Worm (Caenorhabditis elegans): ENCODE measurements around the gene K02E7.4.
"Not testable (repeated sequence)": the region's sequence is repeated elsewhere in the genome, so short reads cannot be mapped to it uniquely, and the experiment has no call there.

The K02E7.4 gene

ce11 chrII:1072106-1072505 is at the start of gene K02E7.4:
Gene K02E7.4, plus strand, starts transcription at chrII:1072406.
- TF ChIP-seq ama-1 (optimal IDR thresholded peaks at IDR 0.05): no peak
- no peak for TF ChIP-seq hlh-13 (GFP tag; optimal IDR thresholded peaks at IDR 0.05)
- no peak for TF ChIP-seq K09A11.1 (tag; optimal IDR thresholded peaks at IDR 0.05; ENCODE audit: insufficient read depth)

- not testable (repeated sequence) for TF ChIP-seq sdc-2, pha-4, rnt-1 (tag; optimal IDR thresholded peaks at IDR 0.05)
Observed at ce11 chrII:1024684-1025083, 47.5 kb upstream of the K02E7.4 start, which contains the start of gene btb-11. Gene btb-11, minus strand, starts transcription at chrII:1024784.

ce11 chrII:1026670-1027069 is 45.5 kb upstream of the K02E7.4 start, which contains the start of gene M01D1.12:
Gene M01D1.12, plus strand, starts transcription at chrII:1026970.
- no peak for TF ChIP-seq ttx-3 (tag; optimal IDR thresholded peaks at IDR 0.05)

- TF ChIP-seq elt-2 (tag; optimal IDR thresholded peaks at IDR 0.05) (no peak), ceh-45 (GFP tag; IDR thresholded peaks at IDR 0.05) (no peak), mec-3 (tag; optimal IDR thresholded peaks at IDR 0.05; ENCODE audit: borderline replicate concordance) (no peak), unc-42 (tag; optimal IDR thresholded peaks at IDR 0.05) (no peak)
Observed at ce11 chrII:1028602-1029001, 43.6 kb upstream of the K02E7.4 start, which contains the start of gene math-34. Gene math-34, plus strand, starts transcription at chrII:1028972.

ce11 chrII:1040464-1040863 is 31.7 kb upstream of the K02E7.4 start, which contains the start of gene fbxb-39:
Gene fbxb-39, minus strand, starts transcription at chrII:1040564.
- TF ChIP-seq K02D7.2 (tag; optimal IDR thresholded peaks at IDR 0.05) (no peak), unc-42 (tag; optimal IDR thresholded peaks at IDR 0.05) (no peak), hlh-13 (GFP tag; optimal IDR thresholded peaks at IDR 0.05) (no peak), ttx-3 (tag; optimal IDR thresholded peaks at IDR 0.05) (no peak), dmd-4 (tag; optimal IDR thresholded peaks at IDR 0.05; ENCODE audit: borderline replicate concordance) (no peak), hlh-15 (tag; optimal IDR thresholded peaks at IDR 0.05) (no peak), pqm-1 (tag; optimal IDR thresholded peaks at IDR 0.05) (no peak), ceh-18 (tag; optimal IDR thresholded peaks at IDR 0.05) (no peak), dve-1 (tag; optimal IDR thresholded peaks at IDR 0.05) (no peak), ceh-9 (tag; optimal IDR thresholded peaks at IDR 0.05) (no peak), unc-3 (GFP tag; conservative IDR thresholded peaks at IDR 0.05) (no peak), unc-3 (tag; optimal IDR thresholded peaks at IDR 0.05) (no peak), ahr-1 (tag; optimal IDR thresholded peaks at IDR 0.05) (no peak), sox-4 (tag; optimal IDR thresholded peaks at IDR 0.05) (no peak), pha-4 (tag; optimal IDR thresholded peaks at IDR 0.05) (no peak), nhr-232 (tag; optimal IDR thresholded peaks at IDR 0.05) (no peak), ceh-30 (tag; optimal IDR thresholded peaks at IDR 0.05) (no peak), madf-2 (tag; optimal IDR thresholded peaks at IDR 0.05) (no peak), syd-9 (tag; optimal IDR thresholded peaks at IDR 0.05) (no peak), mec-3 (tag; optimal IDR thresholded peaks at IDR 0.05; ENCODE audit: borderline replicate concordance) (no peak)

- TF ChIP-seq ceh-34 (tag; optimal IDR thresholded peaks at IDR 0.05): no peak
- TF ChIP-seq ceh-24 (tag; optimal IDR thresholded peaks at IDR 0.05): no peak
- no peak for TF ChIP-seq pag-3 (tag; optimal IDR thresholded peaks at IDR 0.05; ENCODE audit: borderline replicate concordance)
- TF ChIP-seq ceh-30 (tag; optimal IDR thresholded peaks at IDR 0.05): no peak
- no peak for TF ChIP-seq pax-1 (tag; optimal IDR thresholded peaks at IDR 0.05)
- TF ChIP-seq nfya-1 (tag; optimal IDR thresholded peaks at IDR 0.05): no peak
- no peak for TF ChIP-seq tbx-7 (tag; optimal IDR thresholded peaks at IDR 0.05)
- TF ChIP-seq ahr-1 (tag; optimal IDR thresholded peaks at IDR 0.05): no peak
- no peak for TF ChIP-seq ceh-2 (tag; optimal IDR thresholded peaks at IDR 0.05)
Observed at ce11 chrII:1042227-1042626, 30.0 kb upstream of the K02E7.4 start, which contains the start of gene fbxb-41. Gene fbxb-41, minus strand, starts transcription at chrII:1042327.

Data from whole organism, late embryonic.